Fruit fly (Drosophila melanogaster): ENCODE results near the gene Ipk2.

- no peak for TF ChIP-seq usp (GFP tag; optimal IDR thresholded peaks at IDR 0.05)
- no peak for TF ChIP-seq pan (optimal IDR thresholded peaks at IDR 0.05)
- no peak for TF ChIP-seq CG8478 (optimal IDR thresholded peaks at IDR 0.05)
- TF ChIP-seq psq (optimal IDR thresholded peaks at IDR 0.05), result no peak
- TF ChIP-seq EcR (GFP tag; optimal IDR thresholded peaks at IDR 0.05), result no peak
These were observed 47.1 kb downstream of the Ipk2 start for dm6 chr2L:526924-527307.
